Fruit fly (Drosophila melanogaster) whole organism, embryonic: Measurements from ENCODE around the gene Sse.

Experiments
- Abd-B ChIP-seq: fragments of 200-800 bp; sonication (Bioruptor generic); optimal IDR thresholded peaks from 2 replicates; lab custom pipeline; 2018; ENCODE audit warnings: missing biosample characterization, mild to moderate bottlenecking, missing genetic modification characterization, moderate library complexity
- Blimp-1 ChIP-seq: fragments of 200-800 bp; sonication (Bioruptor generic); optimal IDR thresholded peaks from 3 replicates; lab custom pipeline; 2018; ENCODE audit warnings: missing biosample characterization, missing genetic modification characterization, mild to moderate bottlenecking, moderate library complexity, missing genetic modification reagents
- CG10366 ChIP-seq: fragments of 200-800 bp; sonication (Bioruptor generic); IDR thresholded peaks from 2 replicates; pipeline ENCODE4 v1.3.6; 2022; ENCODE audit warnings: missing biosample characterization, missing genetic modification characterization
- CG11696 ChIP-seq: fragments of 200-800 bp; sonication (Bioruptor generic); IDR thresholded peaks from 2 replicates; pipeline ENCODE4 v1.3.6; 2022; ENCODE audit warnings: missing biosample characterization, missing genetic modification characterization
- CG12071 ChIP-seq: fragments of 200-800 bp; sonication (Bioruptor generic); optimal IDR thresholded peaks from 3 replicates; lab custom pipeline; 2018; ENCODE audit warnings: missing biosample characterization, mild to moderate bottlenecking, missing genetic modification characterization
- CG12391 ChIP-seq: fragments of 200-800 bp; sonication (Bioruptor generic); optimal IDR thresholded peaks from 3 replicates; lab custom pipeline; 2018; ENCODE audit warnings: missing biosample characterization, mild to moderate bottlenecking, missing genetic modification characterization, moderate library complexity
- CG12659 ChIP-seq: fragments of 200-800 bp; sonication (Bioruptor generic); optimal IDR thresholded peaks from 3 replicates; lab custom pipeline; 2017; ENCODE audit warnings: mild to moderate bottlenecking, missing biosample characterization, missing genetic modification reagents, missing genetic modification characterization
- CG14710 ChIP-seq: fragments of 200-800 bp; sonication (Bioruptor generic); optimal IDR thresholded peaks from 3 replicates; lab custom pipeline; 2019; ENCODE audit warnings: missing biosample characterization, mild to moderate bottlenecking, missing genetic modification characterization, moderate library complexity
- CG15514 ChIP-seq: fragments of 200-800 bp; sonication (Bioruptor generic); optimal IDR thresholded peaks from 3 replicates; lab custom pipeline; 2017; ENCODE audit warnings: missing biosample characterization, missing genetic modification characterization, mild to moderate bottlenecking, moderate library complexity, missing genetic modification reagents
- CG15696 ChIP-seq: fragments of 200-800 bp; sonication (Bioruptor generic); optimal IDR thresholded peaks from 2 replicates; lab custom pipeline; 2019; ENCODE audit warnings: missing biosample characterization, mild to moderate bottlenecking, missing genetic modification characterization, moderate library complexity
- CG16815 ChIP-seq: fragments of 200-800 bp; sonication (Bioruptor generic); optimal IDR thresholded peaks from 3 replicates; lab custom pipeline; 2017; ENCODE audit warnings: missing biosample characterization, mild to moderate bottlenecking, missing genetic modification characterization
- CG17328 ChIP-seq: fragments of 200-800 bp; sonication (Bioruptor generic); IDR thresholded peaks from 2 replicates; pipeline ENCODE4 v1.3.6; 2022; ENCODE audit warnings: missing biosample characterization, missing genetic modification characterization
- CG18262 ChIP-seq: fragments of 200-800 bp; optimal IDR thresholded peaks from 3 replicates; lab custom pipeline; 2019; ENCODE audit warnings: missing biosample characterization, mild to moderate bottlenecking, missing genetic modification characterization, moderate library complexity
- CG2120 ChIP-seq: fragments of 200-800 bp; sonication (Bioruptor generic); optimal IDR thresholded peaks from 3 replicates; lab custom pipeline; 2016; ENCODE audit warnings: missing biosample characterization, missing genetic modification characterization
- CG2875 ChIP-seq: fragments of 200-800 bp; sonication (Bioruptor generic); optimal IDR thresholded peaks from 2 replicates; lab custom pipeline; 2017; ENCODE audit warnings: missing biosample characterization, mild to moderate bottlenecking, missing genetic modification characterization, missing genetic modification reagents
- CG31224 ChIP-seq: fragments of 200-800 bp; sonication (Bioruptor generic); IDR thresholded peaks from 2 replicates; pipeline ENCODE4 v1.3.6; 2022; ENCODE audit warnings: missing biosample characterization, missing genetic modification characterization
- CG32767 ChIP-seq: fragments of 200-800 bp; sonication (Bioruptor generic); IDR thresholded peaks from 2 replicates; pipeline ENCODE4 v1.3.6; 2022; ENCODE audit warnings: missing biosample characterization, missing genetic modification characterization
- CG3281 ChIP-seq: fragments of 200-800 bp; sonication (Bioruptor generic); optimal IDR thresholded peaks from 3 replicates; lab custom pipeline; 2017; ENCODE audit warnings: missing biosample characterization, mild to moderate bottlenecking, missing genetic modification characterization
- CG4360 ChIP-seq: fragments of 200-800 bp; sonication (Bioruptor generic); IDR thresholded peaks from 2 replicates; pipeline ENCODE4 v1.3.6; 2022; ENCODE audit warnings: missing biosample characterization, missing genetic modification characterization
- CG6175 ChIP-seq: fragments of 200-800 bp; sonication (Bioruptor generic); IDR thresholded peaks from 3 replicates; pipeline ENCODE4 v1.3.6; 2022; ENCODE audit warnings: missing biosample characterization, missing genetic modification characterization
- CG6654 ChIP-seq: fragments of 200-800 bp; sonication (Bioruptor generic); optimal IDR thresholded peaks from 2 replicates; lab custom pipeline; 2017; ENCODE audit warnings: missing biosample characterization, mild to moderate bottlenecking, missing genetic modification characterization
- CG8089 ChIP-seq: fragments of 200-800 bp; sonication (Bioruptor generic); optimal IDR thresholded peaks from 3 replicates; lab custom pipeline; 2016; ENCODE audit warnings: missing biosample characterization, missing genetic modification characterization
- CG9437 ChIP-seq: fragments of 200-800 bp; sonication (Bioruptor generic); optimal IDR thresholded peaks from 2 replicates; lab custom pipeline; 2018; ENCODE audit warnings: missing biosample characterization, mild to moderate bottlenecking, missing genetic modification characterization
- CG9609 ChIP-seq: fragments of 200-800 bp; sonication (Bioruptor generic); optimal IDR thresholded peaks from 3 replicates; lab custom pipeline; 2016; ENCODE audit warnings: missing biosample characterization, missing genetic modification characterization
- CrebB ChIP-seq: fragments of 200-800 bp; sonication (Bioruptor generic); optimal IDR thresholded peaks from 3 replicates; lab custom pipeline; 2018; ENCODE audit warnings: missing biosample characterization, mild to moderate bottlenecking, missing genetic modification characterization
- Dfd ChIP-seq, 2 experiments: fragments of >200 bp; optimal IDR thresholded peaks; 2 replicates each; lab custom pipeline; 2017; ENCODE audit warnings: missing biosample characterization in 2 of 2, missing genetic modification characterization in 2 of 2
- Drgx ChIP-seq: fragments of 200-800 bp; sonication (Bioruptor generic); IDR thresholded peaks from 2 replicates; pipeline ENCODE4 v1.3.6; 2022; ENCODE audit warnings: missing biosample characterization, missing genetic modification characterization
- Ets65A ChIP-seq: fragments of 200-800 bp; sonication (Bioruptor generic); peaks from one replicate; lab custom pipeline; 2016; ENCODE audit warnings: missing biosample characterization, missing genetic modification characterization
- HHEX ChIP-seq: fragments of 200-800 bp; sonication (Bioruptor generic); optimal IDR thresholded peaks from 3 replicates; lab custom pipeline; 2017; ENCODE audit warnings: missing biosample characterization, mild to moderate bottlenecking, missing genetic modification characterization, missing genetic modification reagents
- HLH4C ChIP-seq: fragments of 200-800 bp; sonication (Bioruptor generic); IDR thresholded peaks from 3 replicates; pipeline ENCODE4 v1.3.6; 2022; ENCODE audit warnings: missing biosample characterization, missing genetic modification characterization; ENCODE audit not compliant: partially characterized antibody
- Oli ChIP-seq: fragments of 200-800 bp; sonication (Bioruptor generic); optimal IDR thresholded peaks from 2 replicates; lab custom pipeline; 2018; ENCODE audit warnings: missing biosample characterization, mild to moderate bottlenecking, missing genetic modification characterization, moderate library complexity
- Sox100B ChIP-seq: fragments of 200-800 bp; sonication (Bioruptor generic); optimal IDR thresholded peaks from 3 replicates; lab custom pipeline; 2018; ENCODE audit warnings: missing biosample characterization, mild to moderate bottlenecking, missing genetic modification characterization
- Taf1 ChIP-seq: fragments of 200-800 bp; sonication (Bioruptor generic); IDR thresholded peaks from 2 replicates; pipeline ENCODE4 v1.3.6; 2022; ENCODE audit warnings: missing biosample characterization, missing genetic modification characterization
- ac ChIP-seq: fragments of 200-800 bp; sonication (Bioruptor generic); optimal IDR thresholded peaks from 3 replicates; lab custom pipeline; 2017; ENCODE audit warnings: missing biosample characterization, mild to moderate bottlenecking, missing genetic modification characterization
- ase ChIP-seq: fragments of 200-800 bp; sonication (Bioruptor generic); IDR thresholded peaks from 3 replicates; pipeline ENCODE4 v1.3.6; 2022; ENCODE audit warnings: missing biosample characterization, missing genetic modification characterization
- chif ChIP-seq, 2 experiments: fragments of 200-800 bp; sonication (Bioruptor generic); optimal IDR thresholded peaks; 3 replicates each; lab custom pipeline; 2016; ENCODE audit warnings: missing biosample characterization in 2 of 2, missing genetic modification characterization in 2 of 2
- crc ChIP-seq: fragments of 200-800 bp; sonication (Bioruptor generic); optimal IDR thresholded peaks from 2 replicates; lab custom pipeline; 2016; ENCODE audit warnings: missing biosample characterization, missing genetic modification characterization
- crp ChIP-seq, 2 experiments: fragments of 200-800 bp; sonication (Bioruptor generic); optimal IDR thresholded peaks; 2 replicates in 1 of 2; 3 replicates in 1 of 2; lab custom pipeline; 2017; ENCODE audit warnings: missing biosample characterization in 2 of 2, missing genetic modification characterization in 2 of 2, mild to moderate bottlenecking in 1 of 2, moderate library complexity in 1 of 2
- emc ChIP-seq: fragments of 200-800 bp; sonication (Bioruptor generic); optimal IDR thresholded peaks from 2 replicates; lab custom pipeline; 2016; ENCODE audit warnings: missing biosample characterization, missing genetic modification characterization
- en ChIP-seq: fragments of 200-800 bp; sonication (Bioruptor generic); optimal IDR thresholded peaks from 2 replicates; lab custom pipeline; 2016; ENCODE audit warnings: missing biosample characterization, missing genetic modification characterization
- fd102C ChIP-seq: fragments of 200-800 bp; sonication (Bioruptor generic); optimal IDR thresholded peaks from 2 replicates; lab custom pipeline; 2018; ENCODE audit warnings: missing biosample characterization, mild to moderate bottlenecking, missing genetic modification characterization, moderate library complexity
- gcm ChIP-seq: fragments of 200-800 bp; sonication (Bioruptor generic); optimal IDR thresholded peaks from 2 replicates; lab custom pipeline; 2019; ENCODE audit warnings: missing biosample characterization, mild to moderate bottlenecking, missing genetic modification characterization, moderate library complexity
- grau ChIP-seq: fragments of 200-800 bp; optimal IDR thresholded peaks from 3 replicates; lab custom pipeline; 2019; ENCODE audit warnings: missing biosample characterization, mild to moderate bottlenecking, missing genetic modification characterization, moderate library complexity
- hbn ChIP-seq: fragments of 200-800 bp; sonication (Bioruptor generic); IDR thresholded peaks from 2 replicates; pipeline ENCODE4 v1.3.6; 2022; ENCODE audit warnings: missing biosample characterization, missing genetic modification characterization; ENCODE audit not compliant: partially characterized antibody
- kah ChIP-seq: fragments of 200-800 bp; sonication (Bioruptor generic); optimal IDR thresholded peaks from 2 replicates; lab custom pipeline; 2018; ENCODE audit warnings: missing biosample characterization, mild to moderate bottlenecking, missing genetic modification characterization
- nerfin-1 ChIP-seq: fragments of 200-800 bp; sonication (Bioruptor generic); optimal IDR thresholded peaks from 3 replicates; lab custom pipeline; 2019; ENCODE audit warnings: missing biosample characterization, mild to moderate bottlenecking, missing genetic modification characterization, moderate library complexity
- onecut ChIP-seq: fragments of 200-800 bp; sonication (Bioruptor generic); IDR thresholded peaks from 2 replicates; pipeline ENCODE4 v1.3.6; 2022; ENCODE audit warnings: missing biosample characterization, missing genetic modification characterization
- sens ChIP-seq: fragments of 200-800 bp; sonication (Bioruptor generic); peaks from one replicate; lab custom pipeline; 2016; ENCODE audit warnings: missing biosample characterization, missing genetic modification characterization
- slp2 ChIP-seq: fragments of 200-800 bp; sonication (Bioruptor generic); optimal IDR thresholded peaks from 2 replicates; lab custom pipeline; 2016; ENCODE audit warnings: missing biosample characterization, missing genetic modification characterization
- sna ChIP-seq: fragments of 200-800 bp; sonication (Bioruptor generic); IDR thresholded peaks from 2 replicates; pipeline ENCODE4 v1.3.6; 2022; ENCODE audit warnings: missing biosample characterization, missing genetic modification characterization; ENCODE audit not compliant: partially characterized antibody
- zfh1 ChIP-seq: fragments of 200-800 bp; sonication (Bioruptor generic); IDR thresholded peaks from 3 replicates; pipeline ENCODE4 v1.3.6; 2022; ENCODE audit warnings: missing biosample characterization, missing genetic modification characterization

Sse gene

dm6 chr3L:5630176-5630583, 31.9 kb downstream of the Sse start (continued):
- no peak for TF ChIP-seq CG2875 (GFP tag; lab: Kevin White, UChicago)
- no peak for TF ChIP-seq CG10366 (GFP tag; lab: Robert Waterston, UW)
- no peak for TF ChIP-seq hbn (GFP tag; lab: Robert Waterston, UW)
- TF ChIP-seq CG11696 (GFP tag; lab: Robert Waterston, UW) = no peak
- TF ChIP-seq nerfin-1 (tag; lab: Kevin White, UChicago) = no peak
- TF ChIP-seq slp2 (GFP tag; lab: Kevin White, UChicago) = no peak
- no peak for TF ChIP-seq Blimp-1 (GFP tag; lab: Kevin White, UChicago)
- no peak for TF ChIP-seq CG12071 (GFP tag; lab: Kevin White, UChicago)
- TF ChIP-seq fd102C (GFP tag; lab: Kevin White, UChicago) = no peak
- TF ChIP-seq CG9609 (GFP tag; lab: Kevin White, UChicago) = no peak
- peak; percentile 40 for TF ChIP-seq CG2120 (GFP tag; lab: Kevin White, UChicago)
- no peak for TF ChIP-seq CG12659 (GFP tag; lab: Kevin White, UChicago)
- no peak for TF ChIP-seq CG17328
- no peak for TF ChIP-seq gcm (GFP tag; lab: Kevin White, UChicago)
- no peak for TF ChIP-seq onecut (GFP tag; lab: Robert Waterston, UW)
- no peak for TF ChIP-seq CG9437 (GFP tag; lab: Kevin White, UChicago)
- no peak for TF ChIP-seq Dfd (GFP tag; optimal IDR thresholded peaks at IDR 0.05; lab: Kevin White, UChicago)
- TF ChIP-seq CG31224 (GFP tag; lab: Robert Waterston, UW) = no peak
- no peak for TF ChIP-seq en (GFP tag; lab: Kevin White, UChicago)
- peak; percentile 78 for TF ChIP-seq CG18262 (tag; lab: Kevin White, UChicago)
- peak; percentile 15 for TF ChIP-seq CG6654 (GFP tag; lab: Kevin White, UChicago)
- TF ChIP-seq CrebB (tag; lab: Kevin White, UChicago) = no peak
- TF ChIP-seq HLH4C (GFP tag; lab: Robert Waterston, UW) = no peak
- no peak for TF ChIP-seq ac
- TF ChIP-seq sens (GFP tag; lab: Kevin White, UChicago) = peak; percentile 87
- TF ChIP-seq Drgx = peak; percentile 25; the same call in 1 of the 2 replicates
- no peak for TF ChIP-seq emc (GFP tag; lab: Kevin White, UChicago)
- TF ChIP-seq CG6175 (GFP tag; lab: Robert Waterston, UW) = no peak
- TF ChIP-seq sna (GFP tag; lab: Robert Waterston, UW) = no peak
- no peak for TF ChIP-seq CG15696
- TF ChIP-seq Taf1 (GFP tag; lab: Robert Waterston, UW) = no peak
- TF ChIP-seq ase (GFP tag; lab: Robert Waterston, UW) = no peak
- peak; percentile 25 for TF ChIP-seq Sox100B (GFP tag; lab: Kevin White, UChicago)
- TF ChIP-seq CG16815 (GFP tag; lab: Kevin White, UChicago) = peak; percentile 23
- TF ChIP-seq crc (GFP tag; lab: Kevin White, UChicago) = no peak
- TF ChIP-seq Oli (tag; lab: Kevin White, UChicago) = no peak
- TF ChIP-seq chif (GFP tag; optimal IDR thresholded peaks at IDR 0.05; lab: Kevin White, UChicago) = peak in 1 of 2 experiments; percentile 14
- no peak for TF ChIP-seq CG4360 (GFP tag; lab: Robert Waterston, UW)
- TF ChIP-seq crp (GFP tag; optimal IDR thresholded peaks at IDR 0.05; lab: Kevin White, UChicago) = no peak
- TF ChIP-seq Ets65A (GFP tag; lab: Kevin White, UChicago) = peak; percentile 82
- TF ChIP-seq grau (tag; lab: Kevin White, UChicago) = peak; percentile 26
- TF ChIP-seq zfh1 (GFP tag; lab: Robert Waterston, UW) = no peak
- TF ChIP-seq CG12391 (tag; lab: Kevin White, UChicago) = peak; percentile 20
- no peak for TF ChIP-seq HHEX (GFP tag; lab: Kevin White, UChicago)
- no peak for TF ChIP-seq kah (GFP tag; lab: Kevin White, UChicago)
- peak; percentile 33 for TF ChIP-seq CG14710 (tag; lab: Kevin White, UChicago)
- TF ChIP-seq CG15514 = no peak
- no peak for TF ChIP-seq CG32767 (GFP tag; lab: Robert Waterston, UW)
- no peak for TF ChIP-seq Abd-B
- no peak for TF ChIP-seq CG3281 (GFP tag; lab: Kevin White, UChicago)
- no peak for TF ChIP-seq CG8089 (GFP tag; lab: Kevin White, UChicago)
